Worm (Caenorhabditis elegans) whole organism, midembryonic: ENCODE results near the gene Y69A2AR.12.

Experiments used
- klf-2 ChIP-seq: fragments of 200-800 bp; sonication (Bioruptor generic); conservative IDR thresholded peaks from 2 replicates; pipeline ENCODE4 v1.3.6; 2022; ENCODE audit warnings: missing genetic modification reagents, missing genetic modification characterization, missing compliant biosample characterization
- ztf-29 ChIP-seq: fragments of 200-800 bp; sonication (Bioruptor generic); IDR thresholded peaks from 2 replicates; pipeline ENCODE4 v1.3.6; 2022; ENCODE audit warnings: missing genetic modification reagents, missing genetic modification characterization, missing compliant biosample characterization

DNA sequence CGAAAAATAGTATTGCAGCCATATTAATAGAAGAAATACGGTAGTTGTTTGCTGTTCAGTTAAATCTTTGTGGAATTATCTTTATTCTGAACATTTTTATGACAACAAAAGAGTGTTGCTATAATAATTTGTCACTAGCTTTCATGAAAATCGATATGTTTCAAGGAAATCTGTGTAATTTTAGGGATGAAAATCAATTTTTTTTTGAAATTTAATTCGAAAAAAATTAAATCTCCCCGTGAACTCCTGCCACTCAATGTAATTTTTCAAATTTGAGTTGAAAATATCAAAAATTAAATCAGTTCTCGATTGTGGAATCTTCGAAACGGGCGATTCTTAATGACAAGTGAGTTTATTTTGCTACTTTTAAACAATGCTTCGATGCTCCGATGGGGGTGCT, 7.1 kb upstream of the Y69A2AR.12 start, which contains the start of gene Y69A2AR.46:
- TF ChIP-seq klf-2 (GFP tag; lab: Robert Waterston, UW) (no peak), ztf-29 (no peak)
